Fruit fly (Drosophila melanogaster) whole organism, embryonic: Measurements from ENCODE around the gene E2f1.

Experiments
- Abd-B ChIP-seq: fragments of 200-800 bp; sonication (Bioruptor generic); optimal IDR thresholded peaks from 2 replicates; lab custom pipeline; 2018; ENCODE audit warnings: missing biosample characterization, mild to moderate bottlenecking, missing genetic modification characterization, moderate library complexity
- B-H2 ChIP-seq: fragments of 200-800 bp; sonication (Bioruptor generic); optimal IDR thresholded peaks from 2 replicates; lab custom pipeline; 2018; ENCODE audit warnings: missing biosample characterization, mild to moderate bottlenecking, missing genetic modification characterization
- CG10267 ChIP-seq: fragments of 200-800 bp; sonication (Bioruptor generic); optimal IDR thresholded peaks from 2 replicates; lab custom pipeline; 2018; ENCODE audit warnings: missing biosample characterization, mild to moderate bottlenecking, missing genetic modification characterization, moderate library complexity
- CG12219 ChIP-seq: fragments of 200-800 bp; sonication (Bioruptor generic); optimal IDR thresholded peaks from 3 replicates; lab custom pipeline; 2018; ENCODE audit warnings: missing biosample characterization, mild to moderate bottlenecking, missing genetic modification characterization
- CG14014 ChIP-seq: fragments of 200-800 bp; sonication (Bioruptor generic); IDR thresholded peaks from 2 replicates; pipeline ENCODE4 v1.3.6; 2022; ENCODE audit warnings: missing biosample characterization, missing genetic modification characterization
- CG17385 ChIP-seq: fragments of 200-800 bp; sonication (Bioruptor generic); optimal IDR thresholded peaks from 3 replicates; lab custom pipeline; 2018; ENCODE audit warnings: missing biosample characterization, mild to moderate bottlenecking, missing genetic modification characterization
- CG17568 ChIP-seq: fragments of 200-800 bp; sonication (Bioruptor generic); optimal IDR thresholded peaks from 2 replicates; lab custom pipeline; 2018; ENCODE audit warnings: missing biosample characterization, mild to moderate bottlenecking, missing genetic modification characterization, moderate library complexity
- CG17912 ChIP-seq: fragments of 200-800 bp; sonication (Bioruptor generic); optimal IDR thresholded peaks from 2 replicates; lab custom pipeline; 2018; ENCODE audit warnings: missing biosample characterization, mild to moderate bottlenecking, missing genetic modification characterization
- CG3163 ChIP-seq: fragments of 200-800 bp; sonication (Bioruptor generic); optimal IDR thresholded peaks from 3 replicates; lab custom pipeline; 2016; ENCODE audit warnings: missing biosample characterization, missing genetic modification characterization
- CG4328 ChIP-seq: fragments of 200-800 bp; sonication (Bioruptor generic); optimal IDR thresholded peaks from 3 replicates; lab custom pipeline; 2017; ENCODE audit warnings: missing biosample characterization, missing genetic modification reagents, missing genetic modification characterization
- CG6254 ChIP-seq: fragments of 200-800 bp; sonication (Bioruptor generic); optimal IDR thresholded peaks from 3 replicates; lab custom pipeline; 2017; ENCODE audit warnings: mild to moderate bottlenecking, missing biosample characterization, missing genetic modification reagents, missing genetic modification characterization
- CG8281 ChIP-seq: fragments of 200-800 bp; sonication (Bioruptor generic); optimal IDR thresholded peaks from 2 replicates; lab custom pipeline; 2018; ENCODE audit warnings: missing biosample characterization, mild to moderate bottlenecking, missing genetic modification characterization, moderate library complexity
- CTCF ChIP-seq: fragments of 200-800 bp; sonication (Bioruptor generic); optimal IDR thresholded peaks from 2 replicates; lab custom pipeline; 2017; ENCODE audit warnings: missing biosample characterization, mild to moderate bottlenecking, missing genetic modification characterization, moderate library complexity
- D ChIP-seq, 2 experiments: fragments of 200-800 bp in 1 of 2; fragments of >200 bp in 1 of 2; sonication (Bioruptor generic) in 1 of 2; optimal IDR thresholded peaks; 2 replicates in 1 of 2; 3 replicates in 1 of 2; lab custom pipeline; 2017; ENCODE audit warnings: mild to moderate bottlenecking in 1 of 2, missing biosample characterization in 1 of 2, missing genetic modification characterization in 1 of 2, missing genetic modification reagents in 1 of 2
- Dad ChIP-seq: fragments of 200-800 bp; sonication (Bioruptor generic); optimal IDR thresholded peaks from 3 replicates; lab custom pipeline; 2016; ENCODE audit warnings: missing biosample characterization, missing genetic modification characterization
- Deaf1 ChIP-seq: fragments of 200-800 bp; optimal IDR thresholded peaks from 3 replicates; lab custom pipeline; 2019; ENCODE audit warnings: missing biosample characterization, mild to moderate bottlenecking, missing genetic modification characterization, moderate library complexity
- Dfd ChIP-seq, 2 experiments: fragments of >200 bp; optimal IDR thresholded peaks; 2 replicates each; lab custom pipeline; 2017; ENCODE audit warnings: missing biosample characterization in 2 of 2, missing genetic modification characterization in 2 of 2
- E2f2 ChIP-seq: fragments of 200-800 bp; sonication (Bioruptor generic); IDR thresholded peaks from 2 replicates; pipeline ENCODE4 v1.3.6; 2022; ENCODE audit warnings: missing biosample characterization, missing genetic modification characterization
- Eip74EF ChIP-seq, 2 experiments: fragments of 200-800 bp in 1 of 2; fragments of >200 bp in 1 of 2; sonication (Bioruptor generic) in 1 of 2; optimal IDR thresholded peaks; 2 replicates each; lab custom pipeline; 2017 to 2019; ENCODE audit warnings: missing biosample characterization in 2 of 2, missing genetic modification characterization in 2 of 2, mild to moderate bottlenecking in 1 of 2, moderate library complexity in 1 of 2
- Hand ChIP-seq: fragments of 200-800 bp; sonication (Bioruptor generic); optimal IDR thresholded peaks from 2 replicates; lab custom pipeline; 2017; ENCODE audit warnings: mild to moderate bottlenecking, missing biosample characterization, missing genetic modification reagents, missing genetic modification characterization
- Pdp1 ChIP-seq, 2 experiments: fragments of 200-800 bp; sonication (Bioruptor generic); optimal IDR thresholded peaks; 3 replicates each; lab custom pipeline; 2016; ENCODE audit warnings: missing biosample characterization in 2 of 2, missing genetic modification characterization in 2 of 2, mild to moderate bottlenecking in 1 of 2, moderate library complexity in 1 of 2
- Ssrp ChIP-seq: fragments of 200-800 bp; sonication (Bioruptor generic); optimal IDR thresholded peaks from 2 replicates; lab custom pipeline; 2018; ENCODE audit warnings: missing biosample characterization, mild to moderate bottlenecking, missing genetic modification characterization, moderate library complexity
- Stat92E ChIP-seq, 3 experiments: fragments of >200 bp in 2 of 3; fragments of 200-800 bp in 1 of 3; sonication (Bioruptor generic) in 1 of 3; optimal IDR thresholded peaks; 2 replicates each; lab custom pipeline; 2017 to 2019; ENCODE audit warnings: missing biosample characterization in 3 of 3, missing genetic modification characterization in 3 of 3, mild to moderate bottlenecking in 1 of 3, moderate library complexity in 1 of 3
- Trl ChIP-seq, 3 experiments: fragments of >200 bp in 2 of 3; fragments of 200-800 bp in 1 of 3; sonication (Bioruptor generic) in 1 of 3; optimal IDR thresholded peaks; 2 replicates in 1 of 3; 3 replicates in 2 of 3; lab custom pipeline; 2016 to 2017; ENCODE audit warnings: missing biosample characterization in 1 of 3, missing genetic modification characterization in 1 of 3
- bsh ChIP-seq, 2 experiments: fragments of 200-800 bp; sonication (Bioruptor generic); optimal IDR thresholded peaks; 2 replicates each; lab custom pipeline; 2017 to 2018; ENCODE audit warnings: mild to moderate bottlenecking in 2 of 2, missing biosample characterization in 2 of 2, missing genetic modification characterization in 2 of 2, moderate library complexity in 1 of 2
- cad ChIP-seq: fragments of >200 bp; optimal IDR thresholded peaks from 2 replicates; lab custom pipeline; 2017; ENCODE audit warnings: missing biosample characterization, missing genetic modification characterization
- cg ChIP-seq: fragments of 200-800 bp; sonication (Bioruptor generic); optimal IDR thresholded peaks from 3 replicates; lab custom pipeline; 2019; ENCODE audit warnings: missing biosample characterization, mild to moderate bottlenecking, missing genetic modification characterization, moderate library complexity
- eve ChIP-seq, 2 experiments: fragments of >200 bp; optimal IDR thresholded peaks; 2 replicates each; lab custom pipeline; 2017; ENCODE audit warnings: missing biosample characterization in 2 of 2, missing genetic modification characterization in 2 of 2
- ewg ChIP-seq: fragments of 200-800 bp; sonication (Bioruptor generic); optimal IDR thresholded peaks from 3 replicates; lab custom pipeline; 2017; ENCODE audit warnings: mild to moderate bottlenecking, missing biosample characterization, missing genetic modification reagents, missing genetic modification characterization
- gcm ChIP-seq: fragments of 200-800 bp; sonication (Bioruptor generic); optimal IDR thresholded peaks from 2 replicates; lab custom pipeline; 2019; ENCODE audit warnings: missing biosample characterization, mild to moderate bottlenecking, missing genetic modification characterization, moderate library complexity
- gem ChIP-seq: fragments of 200-800 bp; sonication (Bioruptor generic); optimal IDR thresholded peaks from 2 replicates; lab custom pipeline; 2019; ENCODE audit warnings: missing biosample characterization, mild to moderate bottlenecking, missing genetic modification characterization, moderate library complexity
- grn ChIP-seq: fragments of 200-800 bp; sonication (Bioruptor generic); optimal IDR thresholded peaks from 3 replicates; lab custom pipeline; 2017; ENCODE audit warnings: missing biosample characterization, missing genetic modification characterization
- gro ChIP-seq: fragments of 200-800 bp; sonication (Bioruptor generic); optimal IDR thresholded peaks from 2 replicates; lab custom pipeline; 2016; ENCODE audit warnings: missing biosample characterization, missing genetic modification characterization
- ind ChIP-seq: fragments of 200-800 bp; sonication (Bioruptor generic); optimal IDR thresholded peaks from 3 replicates; lab custom pipeline; 2016; ENCODE audit warnings: missing biosample characterization, missing genetic modification characterization
- klu ChIP-seq: fragments of 200-800 bp; sonication (Bioruptor generic); IDR thresholded peaks from 2 replicates; pipeline ENCODE4 v1.3.6; 2022; ENCODE audit warnings: missing biosample characterization, missing genetic modification characterization
- lilli ChIP-seq: fragments of 200-800 bp; sonication (Bioruptor generic); optimal IDR thresholded peaks from 3 replicates; lab custom pipeline; 2016; ENCODE audit warnings: missing biosample characterization, missing genetic modification characterization
- nerfin-1 ChIP-seq: fragments of 200-800 bp; sonication (Bioruptor generic); optimal IDR thresholded peaks from 3 replicates; lab custom pipeline; 2019; ENCODE audit warnings: missing biosample characterization, mild to moderate bottlenecking, missing genetic modification characterization, moderate library complexity
- pnt ChIP-seq: fragments of 200-800 bp; sonication (Bioruptor generic); optimal IDR thresholded peaks from 3 replicates; lab custom pipeline; 2016; ENCODE audit warnings: missing biosample characterization, missing genetic modification characterization
- pros ChIP-seq: fragments of 200-800 bp; sonication (Bioruptor generic); optimal IDR thresholded peaks from 3 replicates; lab custom pipeline; 2019; ENCODE audit warnings: missing biosample characterization, mild to moderate bottlenecking, missing genetic modification characterization, moderate library complexity
- psq ChIP-seq: fragments of 200-800 bp; sonication (Bioruptor generic); optimal IDR thresholded peaks from 2 replicates; lab custom pipeline; 2017; ENCODE audit warnings: missing biosample characterization, missing genetic modification characterization
- sc ChIP-seq, 3 experiments: fragments of >200 bp in 2 of 3; fragments of 200-800 bp in 1 of 3; sonication (Bioruptor generic) in 1 of 3; optimal IDR thresholded peaks; 2 replicates in 2 of 3; 3 replicates in 1 of 3; lab custom pipeline; 2017; ENCODE audit warnings: mild to moderate bottlenecking in 1 of 3, missing biosample characterization in 1 of 3, missing genetic modification characterization in 1 of 3, missing genetic modification reagents in 1 of 3
- schlank ChIP-seq: fragments of 200-800 bp; sonication (Bioruptor generic); optimal IDR thresholded peaks from 2 replicates; lab custom pipeline; 2018; ENCODE audit warnings: missing biosample characterization, mild to moderate bottlenecking, missing genetic modification characterization
- sug ChIP-seq: fragments of 200-800 bp; optimal IDR thresholded peaks from 2 replicates; lab custom pipeline; 2019; ENCODE audit warnings: missing biosample characterization, mild to moderate bottlenecking, missing genetic modification characterization, moderate library complexity
- tll ChIP-seq, 2 experiments: fragments of 200-800 bp in 1 of 2; fragments of >200 bp in 1 of 2; sonication (Bioruptor generic) in 1 of 2; optimal IDR thresholded peaks; 2 replicates each; lab custom pipeline; 2017 to 2019; ENCODE audit warnings: missing biosample characterization in 2 of 2, missing genetic modification characterization in 2 of 2, mild to moderate bottlenecking in 1 of 2, moderate library complexity in 1 of 2

Gene E2f1

DNA sequence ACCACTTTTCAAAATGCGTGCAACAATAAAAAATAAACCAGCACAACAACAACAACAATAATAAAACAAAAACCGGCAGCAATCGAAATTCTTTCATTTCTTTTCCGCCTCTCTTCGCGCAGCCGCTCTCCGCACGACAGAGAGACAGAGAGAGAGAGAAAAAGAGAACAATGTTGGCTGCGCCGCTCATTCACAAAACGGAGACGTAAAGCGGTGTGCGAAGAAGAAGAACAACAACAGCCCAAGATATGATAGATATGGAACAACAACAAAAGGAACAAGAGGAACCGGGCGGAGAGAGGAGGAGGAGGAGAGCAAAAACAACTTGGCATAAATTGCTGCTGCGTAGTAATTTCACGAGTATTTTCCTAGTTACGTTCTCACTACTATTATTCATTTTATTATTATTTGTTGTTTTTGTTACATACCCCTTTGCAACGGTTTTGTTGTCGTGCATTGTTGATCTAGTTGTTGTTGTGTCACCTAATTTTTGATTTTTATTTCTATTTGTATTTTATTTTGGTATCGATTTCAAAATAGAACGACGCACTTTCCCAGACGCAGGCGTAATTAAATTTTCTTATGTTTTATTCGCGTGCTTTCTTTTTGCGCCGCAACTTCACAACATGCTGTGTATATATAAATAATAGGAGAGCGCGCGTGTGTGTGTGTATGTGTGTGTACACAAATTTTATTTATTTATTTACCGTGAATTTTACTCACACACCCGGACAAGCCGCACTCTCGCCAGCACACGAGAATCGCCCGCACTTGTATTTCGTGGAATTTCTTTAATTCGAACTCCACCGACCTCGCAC lies 42.2 kb downstream of the E2f1 start (continued):
- TF ChIP-seq CG3163 (GFP tag; lab: Kevin White, UChicago), result peak; percentile 50
- TF ChIP-seq klu (GFP tag; lab: Robert Waterston, UW), result no peak
- TF ChIP-seq gcm, result peak; percentile 46
- peak; percentile 3 for TF ChIP-seq Hand (GFP tag; lab: Kevin White, UChicago)
- peak; percentile 93 for TF ChIP-seq ewg (GFP tag; lab: Kevin White, UChicago)
- peak; percentile 98 to 99 for TF ChIP-seq Trl (optimal IDR thresholded peaks at IDR 0.05; lab: Kevin White, UChicago)
- peak; percentile 69 for TF ChIP-seq Trl (GFP tag; optimal IDR thresholded peaks at IDR 0.05; lab: Kevin White, UChicago)
- TF ChIP-seq nerfin-1 (tag; lab: Kevin White, UChicago), result peak; percentile 39
- peak; percentile 11 for TF ChIP-seq sug (tag; lab: Kevin White, UChicago)
- peak; percentile 57 for TF ChIP-seq B-H2 (GFP tag; lab: Kevin White, UChicago)
- peak in 1 of 2 experiments; percentile 20 for TF ChIP-seq Eip74EF (GFP tag; optimal IDR thresholded peaks at IDR 0.05; lab: Kevin White, UChicago)
- peak; percentile 35 for TF ChIP-seq Deaf1 (tag; lab: Kevin White, UChicago)
- TF ChIP-seq CG17385 (GFP tag; lab: Kevin White, UChicago), result peak; percentile 98
- no peak for TF ChIP-seq tll (GFP tag; optimal IDR thresholded peaks at IDR 0.05; lab: Kevin White, UChicago)
- no peak for TF ChIP-seq lilli (GFP tag; lab: Kevin White, UChicago)
- peak; percentile 57 for TF ChIP-seq cad (GFP tag; lab: Kevin White, UChicago)
- TF ChIP-seq CG10267, result no peak
- peak; percentile 24 for TF ChIP-seq cg (GFP tag; lab: Kevin White, UChicago)
- TF ChIP-seq bsh (GFP tag; optimal IDR thresholded peaks at IDR 0.05; lab: Kevin White, UChicago), result peak in 1 of 2 experiments; percentile 29
- TF ChIP-seq eve (GFP tag; optimal IDR thresholded peaks at IDR 0.05; lab: Kevin White, UChicago), result peak in 1 of 2 experiments; percentile 91
- TF ChIP-seq pnt (GFP tag; lab: Kevin White, UChicago), result no peak
- TF ChIP-seq CG6254 (GFP tag; lab: Kevin White, UChicago), result peak; percentile 49
- no peak for TF ChIP-seq CG8281 (tag; lab: Kevin White, UChicago)
- TF ChIP-seq ind (GFP tag; lab: Kevin White, UChicago), result no peak
- peak; percentile 11 for TF ChIP-seq CG17568 (GFP tag; lab: Kevin White, UChicago)
- peak in 1 of 2 experiments; percentile 13 for TF ChIP-seq Pdp1 (GFP tag; optimal IDR thresholded peaks at IDR 0.05; lab: Kevin White, UChicago)
- peak; percentile 88 for TF ChIP-seq grn (GFP tag; lab: Kevin White, UChicago)
- no peak for TF ChIP-seq CG17912 (GFP tag; lab: Kevin White, UChicago)
- no peak for TF ChIP-seq CG14014 (GFP tag; lab: Robert Waterston, UW)
- TF ChIP-seq E2f2, result no peak
- TF ChIP-seq CG4328, result peak; percentile 8
- TF ChIP-seq gro (GFP tag; lab: Kevin White, UChicago), result peak; percentile 49
- TF ChIP-seq gem, result peak; percentile 9
- no peak for TF ChIP-seq Dad (GFP tag; lab: Kevin White, UChicago)
- no peak for TF ChIP-seq CTCF
- TF ChIP-seq sc (optimal IDR thresholded peaks at IDR 0.05; lab: Kevin White, UChicago), result no peak
- TF ChIP-seq sc (GFP tag; optimal IDR thresholded peaks at IDR 0.05; lab: Kevin White, UChicago), result no peak
- peak; percentile 4 for TF ChIP-seq Ssrp (tag; lab: Kevin White, UChicago)
- TF ChIP-seq Dfd (GFP tag; optimal IDR thresholded peaks at IDR 0.05; lab: Kevin White, UChicago), result no peak
- TF ChIP-seq schlank (tag; lab: Kevin White, UChicago), result no peak
- peak; percentile 88 for TF ChIP-seq pros (GFP tag; lab: Kevin White, UChicago)
- TF ChIP-seq Stat92E (GFP tag; optimal IDR thresholded peaks at IDR 0.05; lab: Kevin White, UChicago), result peak in 1 of 3 experiments; percentile 88
- no peak for TF ChIP-seq Abd-B (GFP tag; lab: Kevin White, UChicago)
- TF ChIP-seq D (optimal IDR thresholded peaks at IDR 0.05; lab: Kevin White, UChicago), result no peak
- peak; percentile 8 for TF ChIP-seq D (GFP tag; optimal IDR thresholded peaks at IDR 0.05; lab: Kevin White, UChicago)
- TF ChIP-seq CG12219 (GFP tag; lab: Kevin White, UChicago), result no peak
- peak; percentile 94 for TF ChIP-seq psq (GFP tag; lab: Kevin White, UChicago)
- TF ChIP-seq, all 482 proteins: peak for 51
